Fruit fly (Drosophila melanogaster) whole organism, embryonic: ENCODE results near the gene RpL7.

Source experiments
- Adf1 ChIP-seq: fragments of 200-800 bp; sonication (Bioruptor generic); IDR thresholded peaks from 2 replicates; pipeline ENCODE4 v1.3.6; 2022; ENCODE audit warnings: missing biosample characterization, missing genetic modification characterization
- B-H2 ChIP-seq: fragments of 200-800 bp; sonication (Bioruptor generic); optimal IDR thresholded peaks from 2 replicates; lab custom pipeline; 2018; ENCODE audit warnings: missing biosample characterization, mild to moderate bottlenecking, missing genetic modification characterization
- Bdp1 ChIP-seq: fragments of 200-800 bp; sonication (Bioruptor generic); optimal IDR thresholded peaks from 3 replicates; lab custom pipeline; 2016; ENCODE audit warnings: missing biosample characterization, missing genetic modification characterization
- CG10267 ChIP-seq: fragments of 200-800 bp; sonication (Bioruptor generic); optimal IDR thresholded peaks from 2 replicates; lab custom pipeline; 2018; ENCODE audit warnings: missing biosample characterization, mild to moderate bottlenecking, missing genetic modification characterization, moderate library complexity
- CG11398 ChIP-seq: fragments of 200-800 bp; sonication (Bioruptor generic); optimal IDR thresholded peaks from 2 replicates; lab custom pipeline; 2016; ENCODE audit warnings: missing biosample characterization, missing genetic modification characterization
- CG14050 ChIP-seq: fragments of 200-800 bp; sonication (Bioruptor generic); IDR thresholded peaks from 3 replicates; pipeline ENCODE4 v1.3.6; 2022; ENCODE audit warnings: missing biosample characterization, missing genetic modification characterization
- CG14710 ChIP-seq: fragments of 200-800 bp; sonication (Bioruptor generic); optimal IDR thresholded peaks from 3 replicates; lab custom pipeline; 2019; ENCODE audit warnings: missing biosample characterization, mild to moderate bottlenecking, missing genetic modification characterization, moderate library complexity
- CG15601 ChIP-seq: fragments of 200-800 bp; sonication (Bioruptor generic); optimal IDR thresholded peaks from 3 replicates; lab custom pipeline; 2019; ENCODE audit warnings: missing biosample characterization, mild to moderate bottlenecking, missing genetic modification characterization, moderate library complexity
- CG17186 ChIP-seq: fragments of 200-800 bp; sonication (Bioruptor generic); optimal IDR thresholded peaks from 3 replicates; lab custom pipeline; 2017; ENCODE audit warnings: missing biosample characterization, missing genetic modification reagents, missing genetic modification characterization
- CG17612 ChIP-seq: fragments of 200-800 bp; sonication (Bioruptor generic); IDR thresholded peaks from 2 replicates; pipeline ENCODE4 v1.3.6; 2022; ENCODE audit warnings: missing biosample characterization, missing genetic modification characterization
- CG3847 ChIP-seq: fragments of 200-800 bp; sonication (Bioruptor generic); IDR thresholded peaks from 2 replicates; pipeline ENCODE4 v1.3.6; 2022; ENCODE audit warnings: missing biosample characterization, missing genetic modification characterization
- CG4328 ChIP-seq: fragments of 200-800 bp; sonication (Bioruptor generic); optimal IDR thresholded peaks from 3 replicates; lab custom pipeline; 2017; ENCODE audit warnings: missing biosample characterization, missing genetic modification reagents, missing genetic modification characterization
- CG4424 ChIP-seq: fragments of 200-800 bp; sonication (Bioruptor generic); optimal IDR thresholded peaks from 3 replicates; lab custom pipeline; 2016; ENCODE audit warnings: missing biosample characterization, missing genetic modification characterization
- CG5180 ChIP-seq: fragments of 200-800 bp; sonication (Bioruptor generic); optimal IDR thresholded peaks from 3 replicates; lab custom pipeline; 2017; ENCODE audit warnings: missing biosample characterization, missing genetic modification characterization, mild to moderate bottlenecking, moderate library complexity, missing genetic modification reagents
- CG5245 ChIP-seq: fragments of 200-800 bp; sonication (Bioruptor generic); optimal IDR thresholded peaks from 3 replicates; lab custom pipeline; 2016; ENCODE audit warnings: missing biosample characterization, missing genetic modification characterization
- CG6791 ChIP-seq: fragments of 200-800 bp; sonication (Bioruptor generic); IDR thresholded peaks from 3 replicates; pipeline ENCODE4 v1.3.6; 2022; ENCODE audit warnings: missing biosample characterization, missing genetic modification characterization; ENCODE audit not compliant: partially characterized antibody
- CG6854 ChIP-seq: fragments of 200-800 bp; sonication (Bioruptor generic); optimal IDR thresholded peaks from 3 replicates; lab custom pipeline; 2017; ENCODE audit warnings: missing biosample characterization, mild to moderate bottlenecking, missing genetic modification characterization
- CG7372 ChIP-seq: fragments of 200-800 bp; sonication (Bioruptor generic); IDR thresholded peaks from 2 replicates; pipeline ENCODE4 v1.3.6; 2022; ENCODE audit warnings: missing biosample characterization, missing genetic modification characterization
- CG7928 ChIP-seq: fragments of 200-800 bp; sonication (Bioruptor generic); optimal IDR thresholded peaks from 2 replicates; lab custom pipeline; 2017; ENCODE audit warnings: missing biosample characterization, mild to moderate bottlenecking, missing genetic modification characterization
- CG8388 ChIP-seq: fragments of 200-800 bp; sonication (Bioruptor generic); optimal IDR thresholded peaks from 2 replicates; lab custom pipeline; 2019; ENCODE audit warnings: missing biosample characterization, mild to moderate bottlenecking, missing genetic modification characterization, moderate library complexity
- CG9876 ChIP-seq: fragments of 200-800 bp; sonication (Bioruptor generic); optimal IDR thresholded peaks from 2 replicates; lab custom pipeline; 2016; ENCODE audit warnings: missing biosample characterization, missing genetic modification characterization
- CG9932 ChIP-seq: fragments of 200-800 bp; sonication (Bioruptor generic); IDR thresholded peaks from 2 replicates; pipeline ENCODE4 v1.3.6; 2022; ENCODE audit warnings: missing biosample characterization, missing genetic modification characterization
- Deaf1 ChIP-seq: fragments of 200-800 bp; optimal IDR thresholded peaks from 3 replicates; lab custom pipeline; 2019; ENCODE audit warnings: missing biosample characterization, mild to moderate bottlenecking, missing genetic modification characterization, moderate library complexity
- GATAe ChIP-seq: fragments of 200-800 bp; sonication (Bioruptor generic); conservative IDR thresholded peaks from 2 replicates; pipeline ENCODE4 v1.3.6; 2022; ENCODE audit warnings: missing biosample characterization, missing genetic modification characterization
- Gug ChIP-seq: fragments of 200-800 bp; sonication (Bioruptor generic); IDR thresholded peaks from 4 replicates; pipeline ENCODE4 v1.3.6; 2022; ENCODE audit warnings: missing biosample characterization, missing genetic modification characterization
- Hmx ChIP-seq: fragments of 200-800 bp; sonication (Bioruptor generic); optimal IDR thresholded peaks from 2 replicates; lab custom pipeline; 2016; ENCODE audit warnings: missing biosample characterization, missing genetic modification characterization
- Hr39 ChIP-seq: fragments of >200 bp; optimal IDR thresholded peaks from 2 replicates; lab custom pipeline; 2017
- Lhr ChIP-seq: fragments of 200-800 bp; sonication (Bioruptor generic); optimal IDR thresholded peaks from 3 replicates; lab custom pipeline; 2017; ENCODE audit warnings: mild to moderate bottlenecking, missing biosample characterization, missing genetic modification reagents, missing genetic modification characterization
- Tbp ChIP-seq: fragments of >200 bp; optimal IDR thresholded peaks from 2 replicates; lab custom pipeline; 2018; ENCODE audit warnings: missing biosample characterization, missing genetic modification characterization
- ab ChIP-seq: fragments of 200-800 bp; sonication (Bioruptor generic); optimal IDR thresholded peaks from 2 replicates; lab custom pipeline; 2016; ENCODE audit warnings: missing biosample characterization, missing genetic modification characterization
- abd-A ChIP-seq: fragments of 200-800 bp; sonication (Bioruptor generic); optimal IDR thresholded peaks from 3 replicates; lab custom pipeline; 2019; ENCODE audit warnings: missing biosample characterization, mild to moderate bottlenecking, missing genetic modification characterization, moderate library complexity
- ato ChIP-seq: fragments of 200-800 bp; sonication (Bioruptor generic); IDR thresholded peaks from 2 replicates; pipeline ENCODE4 v1.3.6; 2022; ENCODE audit warnings: missing biosample characterization, missing genetic modification characterization; ENCODE audit not compliant: partially characterized antibody
- az2 ChIP-seq: fragments of 200-800 bp; sonication (Bioruptor generic); optimal IDR thresholded peaks from 3 replicates; lab custom pipeline; 2016; ENCODE audit warnings: missing biosample characterization, missing genetic modification characterization
- bowl ChIP-seq: fragments of 200-800 bp; sonication (Bioruptor generic); IDR thresholded peaks from 2 replicates; pipeline ENCODE4 v1.3.6; 2022; ENCODE audit warnings: missing biosample characterization, missing genetic modification characterization
- crp ChIP-seq, 2 experiments: fragments of 200-800 bp; sonication (Bioruptor generic); optimal IDR thresholded peaks; 2 replicates in 1 of 2; 3 replicates in 1 of 2; lab custom pipeline; 2017; ENCODE audit warnings: missing biosample characterization in 2 of 2, missing genetic modification characterization in 2 of 2, mild to moderate bottlenecking in 1 of 2, moderate library complexity in 1 of 2
- disco-r ChIP-seq: fragments of 200-800 bp; sonication (Bioruptor generic); optimal IDR thresholded peaks from 2 replicates; lab custom pipeline; 2016; ENCODE audit warnings: missing biosample characterization, missing genetic modification characterization
- gem ChIP-seq: fragments of 200-800 bp; sonication (Bioruptor generic); optimal IDR thresholded peaks from 2 replicates; lab custom pipeline; 2019; ENCODE audit warnings: missing biosample characterization, mild to moderate bottlenecking, missing genetic modification characterization, moderate library complexity
- hb ChIP-seq: fragments of 200-800 bp; sonication (Bioruptor generic); IDR thresholded peaks from 3 replicates; pipeline ENCODE4 v1.3.6; 2022; ENCODE audit warnings: missing biosample characterization, missing genetic modification characterization; ENCODE audit not compliant: partially characterized antibody
- jing ChIP-seq: fragments of 200-800 bp; sonication (Bioruptor generic); optimal IDR thresholded peaks from 2 replicates; lab custom pipeline; 2018; ENCODE audit warnings: missing biosample characterization, mild to moderate bottlenecking, missing genetic modification characterization
- kni ChIP-seq: fragments of 200-800 bp; sonication (Bioruptor generic); optimal IDR thresholded peaks from 3 replicates; lab custom pipeline; 2017; ENCODE audit warnings: mild to moderate bottlenecking, missing biosample characterization, missing genetic modification reagents, missing genetic modification characterization
- lmd ChIP-seq: fragments of 200-800 bp; sonication (Bioruptor generic); IDR thresholded peaks from 2 replicates; pipeline ENCODE4 v1.3.6; 2022; ENCODE audit warnings: missing biosample characterization, missing genetic modification characterization
- mirr ChIP-seq: fragments of 200-800 bp; sonication (Bioruptor generic); optimal IDR thresholded peaks from 3 replicates; lab custom pipeline; 2018; ENCODE audit warnings: missing biosample characterization, mild to moderate bottlenecking, missing genetic modification characterization
- pho ChIP-seq: fragments of 200-800 bp; sonication (Bioruptor generic); optimal IDR thresholded peaks from 2 replicates; lab custom pipeline; 2016; ENCODE audit warnings: missing biosample characterization, missing genetic modification characterization
- prd ChIP-seq, 3 experiments: fragments of >200 bp in 2 of 3; fragments of 200-800 bp in 1 of 3; sonication (Bioruptor generic) in 1 of 3; optimal IDR thresholded peaks in 2 of 3; IDR thresholded peaks in 1 of 3; 2 replicates in 2 of 3; 3 replicates in 1 of 3; pipeline versions ENCODE4 v1.3.6 to Lab custom; 2017 to 2022; ENCODE audit warnings: missing biosample characterization in 1 of 3, missing genetic modification characterization in 1 of 3
- salm ChIP-seq: fragments of 200-800 bp; sonication (Bioruptor generic); optimal IDR thresholded peaks from 2 replicates; lab custom pipeline; 2018; ENCODE audit warnings: missing biosample characterization, mild to moderate bottlenecking, missing genetic modification characterization
- schlank ChIP-seq: fragments of 200-800 bp; sonication (Bioruptor generic); optimal IDR thresholded peaks from 2 replicates; lab custom pipeline; 2018; ENCODE audit warnings: missing biosample characterization, mild to moderate bottlenecking, missing genetic modification characterization
- shn ChIP-seq: fragments of 200-800 bp; sonication (Bioruptor generic); optimal IDR thresholded peaks from 3 replicates; lab custom pipeline; 2016; ENCODE audit warnings: missing biosample characterization, missing genetic modification characterization
- tna ChIP-seq: fragments of 200-800 bp; sonication (Bioruptor generic); IDR thresholded peaks from 2 replicates; pipeline ENCODE4 v1.3.6; 2022; ENCODE audit warnings: missing biosample characterization, missing genetic modification characterization; ENCODE audit not compliant: partially characterized antibody
- vfl ChIP-seq: fragments of 200-800 bp; sonication (Bioruptor generic); optimal IDR thresholded peaks from 2 replicates; lab custom pipeline; 2016; ENCODE audit warnings: missing biosample characterization, missing genetic modification characterization
- zfh2 ChIP-seq: fragments of 200-800 bp; sonication (Bioruptor generic); optimal IDR thresholded peaks from 2 replicates; lab custom pipeline; 2016; ENCODE audit warnings: missing biosample characterization, missing genetic modification characterization

RpL7 gene

DNA sequence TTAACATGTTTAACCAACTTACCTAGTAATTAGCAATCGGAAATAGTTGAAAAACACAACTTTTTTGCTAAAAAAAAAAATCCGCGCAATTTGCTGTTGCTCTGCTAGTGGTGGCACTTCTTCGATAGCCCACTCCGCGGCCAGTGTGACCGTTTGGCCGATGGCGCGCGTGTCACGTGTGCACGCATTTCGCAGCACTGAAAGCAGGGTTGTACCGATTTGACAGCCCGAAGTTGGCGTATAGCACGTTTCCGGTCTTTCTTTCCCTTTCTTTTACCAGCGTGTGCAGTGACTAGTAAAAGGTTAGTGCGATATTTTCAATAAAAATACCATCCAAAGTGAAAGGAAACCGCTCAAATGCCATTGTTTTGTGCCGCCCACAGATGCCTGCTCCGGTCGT, at the start of gene RpL7, which contains the start of gene Ripalpha (continued):
- TF ChIP-seq CG3847 (GFP tag; lab: Robert Waterston, UW): peak; percentile 98
- TF ChIP-seq Hmx (GFP tag; lab: Kevin White, UChicago): peak; percentile 54
- TF ChIP-seq tna (GFP tag; lab: Robert Waterston, UW): peak; percentile 92
- TF ChIP-seq CG14050 (GFP tag; lab: Robert Waterston, UW): peak; percentile 95
- peak; percentile 99 for TF ChIP-seq B-H2 (GFP tag; lab: Kevin White, UChicago)
- TF ChIP-seq prd (optimal IDR thresholded peaks at IDR 0.05; lab: Kevin White, UChicago): no peak
- TF ChIP-seq prd (GFP tag; IDR thresholded peaks at IDR 0.05; lab: Robert Waterston, UW): peak; percentile 91
- TF ChIP-seq CG5245: peak; percentile 97
- TF ChIP-seq pho (GFP tag; lab: Kevin White, UChicago): peak; percentile 98
- TF ChIP-seq Adf1 (GFP tag; lab: Robert Waterston, UW): peak; percentile 86
- peak; percentile 88; the same call in 3 of the 4 replicates for TF ChIP-seq Gug
- peak; percentile 92 for TF ChIP-seq ab (GFP tag; lab: Kevin White, UChicago)
- TF ChIP-seq CG10267: peak; percentile 99
- TF ChIP-seq CG9876: peak; percentile 99
- peak; percentile 99 for TF ChIP-seq CG17186 (GFP tag; lab: Kevin White, UChicago)
- TF ChIP-seq kni (GFP tag; lab: Kevin White, UChicago): peak; percentile 99
- peak; percentile 98 for TF ChIP-seq Lhr (GFP tag; lab: Kevin White, UChicago)
- peak; percentile 99 for TF ChIP-seq mirr (GFP tag; lab: Kevin White, UChicago)
- peak; percentile 93 for TF ChIP-seq CG7372 (GFP tag; lab: Robert Waterston, UW)
- TF ChIP-seq schlank (tag; lab: Kevin White, UChicago): peak; percentile 99
- TF ChIP-seq CG7928 (GFP tag; lab: Kevin White, UChicago): peak; percentile 82
- TF ChIP-seq GATAe (GFP tag; lab: Robert Waterston, UW): peak; percentile 81
- peak; percentile 90 for TF ChIP-seq ato (GFP tag; lab: Robert Waterston, UW)
- TF ChIP-seq CG8388: peak; percentile 92
- peak; percentile 88 for TF ChIP-seq jing (GFP tag; lab: Kevin White, UChicago)
- TF ChIP-seq hb (GFP tag; lab: Robert Waterston, UW): peak; percentile 70
- peak; percentile 94 for TF ChIP-seq CG17612 (GFP tag; lab: Robert Waterston, UW)
- TF ChIP-seq CG14710 (tag; lab: Kevin White, UChicago): peak; percentile 97
- peak; percentile 90 for TF ChIP-seq bowl (GFP tag; lab: Robert Waterston, UW)
- TF ChIP-seq CG4328 (GFP tag; lab: Kevin White, UChicago): peak; percentile 99
- peak; percentile 97 for TF ChIP-seq vfl (GFP tag; lab: Kevin White, UChicago)
- TF ChIP-seq Hr39 (lab: Kevin White, UChicago): no peak
- peak; percentile 98 for TF ChIP-seq zfh2 (GFP tag; lab: Kevin White, UChicago)
- peak; percentile 96 for TF ChIP-seq az2 (GFP tag; lab: Kevin White, UChicago)
- TF ChIP-seq Bdp1 (GFP tag; lab: Kevin White, UChicago): peak; percentile 94
- TF ChIP-seq CG9932 (GFP tag; lab: Robert Waterston, UW): peak; percentile 98
- TF ChIP-seq Deaf1 (tag; lab: Kevin White, UChicago): peak; percentile 70
- TF ChIP-seq CG11398 (GFP tag; lab: Kevin White, UChicago): peak; percentile 98
- TF ChIP-seq CG6854 (GFP tag; lab: Kevin White, UChicago): peak; percentile 92
- TF ChIP-seq gem: peak; percentile 85
- TF ChIP-seq CG5180 (GFP tag; lab: Kevin White, UChicago): peak; percentile 89
- TF ChIP-seq Tbp: no peak
- TF ChIP-seq abd-A (tag; lab: Kevin White, UChicago): no peak
- peak; percentile 93 for TF ChIP-seq lmd
- TF ChIP-seq shn (GFP tag; lab: Kevin White, UChicago): peak; percentile 99
- TF ChIP-seq disco-r (GFP tag; lab: Kevin White, UChicago): peak; percentile 98
- TF ChIP-seq CG15601 (tag; lab: Kevin White, UChicago): peak; percentile 95
- peak; percentile 92 for TF ChIP-seq salm (tag; lab: Kevin White, UChicago)
- peak; percentile 97 for TF ChIP-seq CG4424 (GFP tag; lab: Kevin White, UChicago)
- peak; percentile 95 for TF ChIP-seq CG6791
- TF ChIP-seq crp (GFP tag; optimal IDR thresholded peaks at IDR 0.05; lab: Kevin White, UChicago): peak in 1 of 2 experiments; percentile 77
